Fruit fly (Drosophila melanogaster) whole organism, embryonic: ENCODE measurements around the gene Uxt.

Experiments
- B-H1 ChIP-seq: fragments of 200-800 bp; sonication (Bioruptor generic); IDR thresholded peaks from 3 replicates; pipeline ENCODE4 v1.3.6; 2022; ENCODE audit warnings: missing biosample characterization, missing genetic modification characterization
- CG10147 ChIP-seq: fragments of 200-800 bp; sonication (Bioruptor generic); optimal IDR thresholded peaks from 2 replicates; lab custom pipeline; 2019; ENCODE audit warnings: missing biosample characterization, mild to moderate bottlenecking, missing genetic modification characterization, moderate library complexity
- CG10209 ChIP-seq: fragments of 200-800 bp; sonication (Bioruptor generic); optimal IDR thresholded peaks from 3 replicates; lab custom pipeline; 2017; ENCODE audit warnings: missing biosample characterization, mild to moderate bottlenecking, missing genetic modification characterization, missing genetic modification reagents
- CG11093 ChIP-seq: fragments of 200-800 bp; sonication (Bioruptor generic); IDR thresholded peaks from 3 replicates; pipeline ENCODE4 v1.3.6; 2022; ENCODE audit warnings: missing biosample characterization, missing genetic modification characterization
- CG12236 ChIP-seq: fragments of 200-800 bp; sonication (Bioruptor generic); optimal IDR thresholded peaks from 2 replicates; lab custom pipeline; 2016; ENCODE audit warnings: missing biosample characterization, missing genetic modification characterization
- CG12391 ChIP-seq: fragments of 200-800 bp; sonication (Bioruptor generic); optimal IDR thresholded peaks from 3 replicates; lab custom pipeline; 2018; ENCODE audit warnings: missing biosample characterization, mild to moderate bottlenecking, missing genetic modification characterization, moderate library complexity
- CG13624 ChIP-seq: fragments of 200-800 bp; sonication (Bioruptor generic); optimal IDR thresholded peaks from 2 replicates; lab custom pipeline; 2016; ENCODE audit warnings: missing biosample characterization, missing genetic modification characterization
- CG13894 ChIP-seq: fragments of 200-800 bp; sonication (Bioruptor generic); optimal IDR thresholded peaks from 3 replicates; lab custom pipeline; 2018; ENCODE audit warnings: missing biosample characterization, mild to moderate bottlenecking, missing genetic modification characterization, moderate library complexity
- CG14965 ChIP-seq: fragments of 200-800 bp; sonication (Bioruptor generic); optimal IDR thresholded peaks from 2 replicates; lab custom pipeline; 2016; ENCODE audit warnings: missing biosample characterization, missing genetic modification characterization, borderline replicate concordance
- CG15479 ChIP-seq: fragments of 200-800 bp; sonication (Bioruptor generic); optimal IDR thresholded peaks from 3 replicates; lab custom pipeline; 2019; ENCODE audit warnings: missing biosample characterization, mild to moderate bottlenecking, missing genetic modification characterization, moderate library complexity
- CG16815 ChIP-seq: fragments of 200-800 bp; sonication (Bioruptor generic); optimal IDR thresholded peaks from 3 replicates; lab custom pipeline; 2017; ENCODE audit warnings: missing biosample characterization, mild to moderate bottlenecking, missing genetic modification characterization
- CG17568 ChIP-seq: fragments of 200-800 bp; sonication (Bioruptor generic); optimal IDR thresholded peaks from 2 replicates; lab custom pipeline; 2018; ENCODE audit warnings: missing biosample characterization, mild to moderate bottlenecking, missing genetic modification characterization, moderate library complexity
- CG18262 ChIP-seq: fragments of 200-800 bp; optimal IDR thresholded peaks from 3 replicates; lab custom pipeline; 2019; ENCODE audit warnings: missing biosample characterization, mild to moderate bottlenecking, missing genetic modification characterization, moderate library complexity
- CG3163 ChIP-seq: fragments of 200-800 bp; sonication (Bioruptor generic); optimal IDR thresholded peaks from 3 replicates; lab custom pipeline; 2016; ENCODE audit warnings: missing biosample characterization, missing genetic modification characterization
- CG4328 ChIP-seq: fragments of 200-800 bp; sonication (Bioruptor generic); optimal IDR thresholded peaks from 3 replicates; lab custom pipeline; 2017; ENCODE audit warnings: missing biosample characterization, missing genetic modification reagents, missing genetic modification characterization
- CG4424 ChIP-seq: fragments of 200-800 bp; sonication (Bioruptor generic); optimal IDR thresholded peaks from 3 replicates; lab custom pipeline; 2016; ENCODE audit warnings: missing biosample characterization, missing genetic modification characterization
- CG4730 ChIP-seq: fragments of 200-800 bp; sonication (Bioruptor generic); IDR thresholded peaks from 2 replicates; pipeline ENCODE4 v1.3.6; 2022; ENCODE audit warnings: missing biosample characterization, missing genetic modification characterization
- CG6813 ChIP-seq: fragments of 200-800 bp; sonication (Bioruptor generic); optimal IDR thresholded peaks from 2 replicates; lab custom pipeline; 2017; ENCODE audit warnings: missing biosample characterization, missing genetic modification characterization, mild to moderate bottlenecking, moderate library complexity, missing genetic modification reagents
- CG7839 ChIP-seq: fragments of 200-800 bp; sonication (Bioruptor generic); optimal IDR thresholded peaks from 3 replicates; lab custom pipeline; 2018; ENCODE audit warnings: missing biosample characterization, mild to moderate bottlenecking, missing genetic modification characterization, moderate library complexity
- CG9437 ChIP-seq: fragments of 200-800 bp; sonication (Bioruptor generic); optimal IDR thresholded peaks from 2 replicates; lab custom pipeline; 2018; ENCODE audit warnings: missing biosample characterization, mild to moderate bottlenecking, missing genetic modification characterization
- D ChIP-seq, 2 experiments: fragments of 200-800 bp in 1 of 2; fragments of >200 bp in 1 of 2; sonication (Bioruptor generic) in 1 of 2; optimal IDR thresholded peaks; 2 replicates in 1 of 2; 3 replicates in 1 of 2; lab custom pipeline; 2017; ENCODE audit warnings: mild to moderate bottlenecking in 1 of 2, missing biosample characterization in 1 of 2, missing genetic modification characterization in 1 of 2, missing genetic modification reagents in 1 of 2
- H2.0 ChIP-seq: fragments of 200-800 bp; sonication (Bioruptor generic); IDR thresholded peaks from 2 replicates; pipeline ENCODE4 v1.3.6; 2022; ENCODE audit warnings: missing biosample characterization, missing genetic modification characterization
- Hr51 ChIP-seq, 2 experiments: fragments of 200-800 bp; sonication (Bioruptor generic); optimal IDR thresholded peaks; 2 replicates in 1 of 2; 3 replicates in 1 of 2; lab custom pipeline; 2016 to 2018; ENCODE audit warnings: missing biosample characterization in 2 of 2, missing genetic modification characterization in 2 of 2, mild to moderate bottlenecking in 1 of 2, moderate library complexity in 1 of 2
- Neu2 ChIP-seq: fragments of 200-800 bp; sonication (Bioruptor generic); optimal IDR thresholded peaks from 3 replicates; lab custom pipeline; 2016; ENCODE audit warnings: missing biosample characterization, missing genetic modification characterization, borderline replicate concordance
- Side ChIP-seq: fragments of 200-800 bp; sonication (Bioruptor generic); optimal IDR thresholded peaks from 2 replicates; lab custom pipeline; 2016; ENCODE audit warnings: missing biosample characterization, missing genetic modification characterization
- ato ChIP-seq: fragments of 200-800 bp; sonication (Bioruptor generic); IDR thresholded peaks from 2 replicates; pipeline ENCODE4 v1.3.6; 2022; ENCODE audit warnings: missing biosample characterization, missing genetic modification characterization; ENCODE audit not compliant: partially characterized antibody
- bigmax ChIP-seq: fragments of 200-800 bp; sonication (Bioruptor generic); optimal IDR thresholded peaks from 2 replicates; lab custom pipeline; 2018; ENCODE audit warnings: missing biosample characterization, mild to moderate bottlenecking, missing genetic modification characterization
- cg ChIP-seq: fragments of 200-800 bp; sonication (Bioruptor generic); optimal IDR thresholded peaks from 3 replicates; lab custom pipeline; 2019; ENCODE audit warnings: missing biosample characterization, mild to moderate bottlenecking, missing genetic modification characterization, moderate library complexity
- ci ChIP-seq: fragments of 200-800 bp; sonication (Bioruptor generic); IDR thresholded peaks from 3 replicates; pipeline ENCODE4 v1.3.6; 2022; ENCODE audit warnings: missing biosample characterization, missing genetic modification characterization
- corto ChIP-seq: fragments of 200-800 bp; sonication (Bioruptor generic); optimal IDR thresholded peaks from 2 replicates; lab custom pipeline; 2016; ENCODE audit warnings: missing biosample characterization, mild to moderate bottlenecking, missing genetic modification characterization, moderate library complexity
- emc ChIP-seq: fragments of 200-800 bp; sonication (Bioruptor generic); optimal IDR thresholded peaks from 2 replicates; lab custom pipeline; 2016; ENCODE audit warnings: missing biosample characterization, missing genetic modification characterization
- fd64A ChIP-seq: fragments of 200-800 bp; sonication (Bioruptor generic); optimal IDR thresholded peaks from 3 replicates; lab custom pipeline; 2018; ENCODE audit warnings: missing biosample characterization, mild to moderate bottlenecking, missing genetic modification characterization
- her ChIP-seq: fragments of 200-800 bp; sonication (Bioruptor generic); optimal IDR thresholded peaks from 2 replicates; lab custom pipeline; 2016; ENCODE audit warnings: missing biosample characterization, missing genetic modification characterization
- insv ChIP-seq, 2 experiments: fragments of 200-800 bp; sonication (Bioruptor generic); optimal IDR thresholded peaks; 3 replicates each; lab custom pipeline; 2016 to 2018; ENCODE audit warnings: missing biosample characterization in 2 of 2, missing genetic modification characterization in 2 of 2
- kay ChIP-seq: fragments of 200-800 bp; sonication (Bioruptor generic); optimal IDR thresholded peaks from 2 replicates; lab custom pipeline; 2016; ENCODE audit warnings: missing biosample characterization, missing genetic modification characterization
- klu ChIP-seq: fragments of 200-800 bp; sonication (Bioruptor generic); IDR thresholded peaks from 2 replicates; pipeline ENCODE4 v1.3.6; 2022; ENCODE audit warnings: missing biosample characterization, missing genetic modification characterization
- lov ChIP-seq, 2 experiments: fragments of 200-800 bp in 1 of 2; fragments of >200 bp in 1 of 2; sonication (Bioruptor generic) in 1 of 2; IDR thresholded peaks in 1 of 2; optimal IDR thresholded peaks in 1 of 2; 2 replicates in 1 of 2; 3 replicates in 1 of 2; pipeline versions ENCODE4 v1.3.6 to Lab custom; 2017 to 2022; ENCODE audit warnings: missing biosample characterization in 1 of 2, missing genetic modification characterization in 1 of 2
- mirr ChIP-seq: fragments of 200-800 bp; sonication (Bioruptor generic); optimal IDR thresholded peaks from 3 replicates; lab custom pipeline; 2018; ENCODE audit warnings: missing biosample characterization, mild to moderate bottlenecking, missing genetic modification characterization
- peb ChIP-seq: fragments of 200-800 bp; sonication (Bioruptor generic); IDR thresholded peaks from 2 replicates; pipeline ENCODE4 v1.3.6; 2022; ENCODE audit warnings: missing biosample characterization, missing genetic modification characterization
- pita ChIP-seq: fragments of 200-800 bp; sonication (Bioruptor generic); optimal IDR thresholded peaks from 2 replicates; lab custom pipeline; 2017; ENCODE audit warnings: missing biosample characterization, mild to moderate bottlenecking, missing genetic modification characterization
- run ChIP-seq: fragments of 200-800 bp; sonication (Bioruptor generic); optimal IDR thresholded peaks from 3 replicates; lab custom pipeline; 2018; ENCODE audit warnings: missing biosample characterization, mild to moderate bottlenecking, missing genetic modification characterization
- schlank ChIP-seq: fragments of 200-800 bp; sonication (Bioruptor generic); optimal IDR thresholded peaks from 2 replicates; lab custom pipeline; 2018; ENCODE audit warnings: missing biosample characterization, mild to moderate bottlenecking, missing genetic modification characterization
- sens ChIP-seq: fragments of 200-800 bp; sonication (Bioruptor generic); peaks from one replicate; lab custom pipeline; 2016; ENCODE audit warnings: missing biosample characterization, missing genetic modification characterization
- sqz ChIP-seq: fragments of 200-800 bp; sonication (Bioruptor generic); optimal IDR thresholded peaks from 3 replicates; lab custom pipeline; 2018; ENCODE audit warnings: missing biosample characterization, mild to moderate bottlenecking, missing genetic modification characterization
- tio ChIP-seq: fragments of 200-800 bp; sonication (Bioruptor generic); optimal IDR thresholded peaks from 2 replicates; lab custom pipeline; 2017; ENCODE audit warnings: missing biosample characterization, missing genetic modification characterization, inconsistent platforms
- usp ChIP-seq: fragments of >200 bp; optimal IDR thresholded peaks from 2 replicates; lab custom pipeline; 2017; ENCODE audit warnings: missing biosample characterization, missing genetic modification characterization
- wek ChIP-seq: fragments of 200-800 bp; sonication (Bioruptor generic); optimal IDR thresholded peaks from 3 replicates; lab custom pipeline; 2018; ENCODE audit warnings: missing biosample characterization, mild to moderate bottlenecking, missing genetic modification characterization, moderate library complexity

Gene Uxt

DNA sequence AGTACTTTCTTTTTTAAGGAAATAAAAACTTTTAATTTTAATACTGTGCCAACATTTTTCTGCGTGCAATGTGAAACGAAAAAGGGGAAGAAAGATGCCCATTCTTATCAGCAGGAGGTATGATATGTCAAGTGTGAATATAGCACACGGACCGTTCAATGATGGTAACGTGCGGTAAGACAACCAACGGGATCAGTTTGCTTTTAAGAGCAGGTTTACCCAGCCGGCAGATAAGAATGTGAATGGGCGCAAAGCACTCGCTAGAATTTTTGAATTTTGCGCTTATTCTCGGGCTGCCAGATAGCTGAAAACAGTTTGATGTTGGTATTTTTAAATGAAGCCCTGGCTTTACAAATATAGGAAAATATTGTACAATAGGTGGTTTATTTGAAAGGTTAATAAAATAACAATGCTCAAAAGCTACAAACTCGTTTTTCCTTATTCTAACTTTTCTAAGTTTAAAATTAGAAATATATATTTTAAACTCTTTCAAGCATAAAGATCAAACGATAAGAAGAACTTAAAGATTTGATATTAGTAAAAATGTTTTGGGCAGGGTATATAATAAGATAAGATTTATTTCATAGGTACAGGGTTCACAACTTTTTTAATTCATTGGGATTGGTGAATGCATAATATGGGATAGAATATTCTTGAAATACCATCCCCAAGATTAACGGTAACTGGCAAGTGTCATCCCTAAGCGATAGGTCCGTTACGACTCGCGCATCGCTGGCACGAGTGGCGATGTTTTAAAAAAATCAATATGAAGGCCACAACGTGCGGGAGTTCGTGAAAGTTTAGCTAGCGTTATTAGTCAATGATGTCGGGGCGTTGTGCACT is 8.0 kb upstream of the Uxt start, which contains the start of gene dao (continued):
- TF ChIP-seq CG13894 (tag; lab: Kevin White, UChicago): no peak
- no peak for TF ChIP-seq lov (optimal IDR thresholded peaks at IDR 0.05; lab: Kevin White, UChicago)
- no peak for TF ChIP-seq lov (GFP tag; IDR thresholded peaks at IDR 0.05; lab: Robert Waterston, UW)
- 0 out of 2 replicates have a peak, but pooled peaks have one; percentile 40 for TF ChIP-seq klu (GFP tag; lab: Robert Waterston, UW)
- TF ChIP-seq CG6813 (GFP tag; lab: Kevin White, UChicago): no peak
- TF ChIP-seq Hr51 (GFP tag; optimal IDR thresholded peaks at IDR 0.05; lab: Kevin White, UChicago): peak; percentile 14 to 31
- peak; percentile 49 for TF ChIP-seq CG4424 (GFP tag; lab: Kevin White, UChicago)
- TF ChIP-seq pita (GFP tag; lab: Kevin White, UChicago): no peak
- peak; percentile 37 for TF ChIP-seq CG13624 (GFP tag; lab: Kevin White, UChicago)
- peak; percentile 64 for TF ChIP-seq tio (GFP tag; lab: Kevin White, UChicago)
- TF ChIP-seq CG15479 (GFP tag; lab: Kevin White, UChicago): peak; percentile 45
- TF ChIP-seq CG10147 (GFP tag; lab: Kevin White, UChicago): no peak
- no peak for TF ChIP-seq peb (GFP tag; lab: Robert Waterston, UW)
- no peak for TF ChIP-seq kay (GFP tag; lab: Kevin White, UChicago)
- TF ChIP-seq CG18262 (tag; lab: Kevin White, UChicago): peak; percentile 46
- TF ChIP-seq D (optimal IDR thresholded peaks at IDR 0.05; lab: Kevin White, UChicago): no peak
- TF ChIP-seq D (GFP tag; optimal IDR thresholded peaks at IDR 0.05; lab: Kevin White, UChicago): no peak
- no peak for TF ChIP-seq CG16815
- TF ChIP-seq usp (GFP tag; lab: Kevin White, UChicago): no peak
- TF ChIP-seq cg (GFP tag; lab: Kevin White, UChicago): no peak
- TF ChIP-seq CG17568 (GFP tag; lab: Kevin White, UChicago): no peak
- peak; percentile 41; the same call in 1 of the 2 replicates for TF ChIP-seq ato (GFP tag; lab: Robert Waterston, UW)
- TF ChIP-seq Side (GFP tag; lab: Kevin White, UChicago): no peak
- no peak for TF ChIP-seq Neu2
- no peak for TF ChIP-seq sqz (GFP tag; lab: Kevin White, UChicago)
- no peak for TF ChIP-seq run
- TF ChIP-seq ci (GFP tag; lab: Robert Waterston, UW): no peak
- TF ChIP-seq schlank (tag; lab: Kevin White, UChicago): no peak
- no peak for TF ChIP-seq mirr (GFP tag; lab: Kevin White, UChicago)
- no peak for TF ChIP-seq B-H1 (GFP tag; lab: Robert Waterston, UW)
- no peak for TF ChIP-seq corto
- no peak for TF ChIP-seq her (GFP tag; lab: Kevin White, UChicago)
- TF ChIP-seq bigmax (GFP tag; lab: Kevin White, UChicago): no peak
- peak; percentile 46 for TF ChIP-seq CG7839 (tag; lab: Kevin White, UChicago)
- peak; percentile 18 for TF ChIP-seq CG3163
- TF ChIP-seq insv (GFP tag; optimal IDR thresholded peaks at IDR 0.05; lab: Kevin White, UChicago): no peak
- no peak; the same call in 1 of the 2 replicates for TF ChIP-seq CG4730
- no peak for TF ChIP-seq CG12236 (GFP tag; lab: Kevin White, UChicago)
- TF ChIP-seq wek: no peak
- peak; percentile 73 for TF ChIP-seq CG12391 (tag; lab: Kevin White, UChicago)
- no peak for TF ChIP-seq emc
- peak; percentile 36; the same call in 1 of the 2 replicates for TF ChIP-seq H2.0 (GFP tag; lab: Robert Waterston, UW)
- no peak for TF ChIP-seq CG4328 (GFP tag; lab: Kevin White, UChicago)
- TF ChIP-seq sens: peak; percentile 84
- TF ChIP-seq CG10209 (GFP tag; lab: Kevin White, UChicago): peak; percentile 16
- peak; percentile 10 for TF ChIP-seq CG9437
- no peak for TF ChIP-seq CG11093 (GFP tag; lab: Robert Waterston, UW)
- TF ChIP-seq CG14965 (GFP tag; lab: Kevin White, UChicago): no peak
- no peak for TF ChIP-seq fd64A
